Worm (Caenorhabditis elegans) whole organism, L4 larva: Measurements from ENCODE around the gene cka-2.
A peak's percentile ranks its signal among the peaks of the same experiment; 100 is the strongest.

Experiments used
- T20F7.1 ChIP-seq: fragments of 200-800 bp; sonication (Bioruptor generic); optimal IDR thresholded peaks from 2 replicates; lab custom pipeline; 2018; ENCODE audit warnings: mild to moderate bottlenecking, missing genetic modification characterization, missing compliant biosample characterization
- ZK546.5 ChIP-seq, 2 experiments: sonication (generic microtip); optimal IDR thresholded peaks; 2 replicates each; lab custom pipeline; 2017; ENCODE audit warnings: missing biosample characterization in 2 of 2, missing genetic modification characterization in 2 of 2
- daf-8 ChIP-seq: fragments of 200-800 bp; sonication (Bioruptor generic); IDR thresholded peaks from 2 replicates; pipeline ENCODE4 v1.3.6; 2022; ENCODE audit warnings: missing genetic modification characterization, missing compliant biosample characterization
- nhr-28 ChIP-seq: fragments of 150-350 bp; optimal IDR thresholded peaks from 2 replicates; lab custom pipeline; 2014; ENCODE audit warnings: missing biosample characterization, missing genetic modification characterization
- unc-39 ChIP-seq: sonication (generic microtip); optimal IDR thresholded peaks from 2 replicates; lab custom pipeline; 2017; ENCODE audit warnings: missing biosample characterization, missing genetic modification characterization

ce11 chrX:4260297-4260696, 25.6 kb upstream of the cka-2 start, which contains the start of gene C52B9.4:
- TF ChIP-seq daf-8 (no peak), ZK546.5 (tag; optimal IDR thresholded peaks at IDR 0.05; lab: Kevin White, UChicago) (no peak), nhr-28 (tag; lab: Kevin White, UChicago) (peak; percentile 27), unc-39 (tag; lab: Kevin White, UChicago) (no peak), T20F7.1 (GFP tag; lab: Kevin White, UChicago) (no peak)
